Worm (Caenorhabditis elegans): ENCODE data around the gene F14D7.6.

ce11 chrV:14333116-14333515 lies 31.9 kb downstream of the F14D7.6 start, which contains the start of gene srm-4:
- TF ChIP-seq scrt-1 (GFP tag; IDR thresholded peaks at IDR 0.05) (no peak), ama-1 (optimal IDR thresholded peaks at IDR 0.05) (no peak), ets-7 (tag; optimal IDR thresholded peaks at IDR 0.05) (no peak), hmg-4 (GFP tag; optimal IDR thresholded peaks at IDR 0.05) (no peak), ceh-36 (tag; optimal IDR thresholded peaks at IDR 0.05) (no peak), flt-1 (GFP tag; IDR thresholded peaks at IDR 0.05) (no peak), hmbx-1 (tag; optimal IDR thresholded peaks at IDR 0.05) (no peak), ceh-13 (GFP tag; optimal IDR thresholded peaks at IDR 0.05) (no peak), tra-4 (tag; optimal IDR thresholded peaks at IDR 0.05) (no peak), aly-1 (tag; optimal IDR thresholded peaks at IDR 0.05) (no peak)

All from whole organism, early embryonic.